Fruit fly (Drosophila melanogaster): ENCODE measurements around the gene CG7213.

- TF ChIP-seq CG13204 (GFP tag; optimal IDR thresholded peaks at IDR 0.05) (no peak), fd96Ca (GFP tag; IDR thresholded peaks at IDR 0.05) (peak; percentile 67; the same call in 1 of the 3 replicates), CG17806 (tag; optimal IDR thresholded peaks at IDR 0.05) (no peak), CG10348 (GFP tag; IDR thresholded peaks at IDR 0.05) (no peak), CG4496 (GFP tag; IDR thresholded peaks at IDR 0.05) (peak; percentile 57; the same call in 1 of the 3 replicates), rn (GFP tag; IDR thresholded peaks at IDR 0.05) (no peak)
Observed at dm6 chr3L:8286397-8286796, 46.0 kb upstream of the CG7213 start.
